Worm (Caenorhabditis elegans): ENCODE data around the gene mtss-1.

mtss-1 gene

DNA sequence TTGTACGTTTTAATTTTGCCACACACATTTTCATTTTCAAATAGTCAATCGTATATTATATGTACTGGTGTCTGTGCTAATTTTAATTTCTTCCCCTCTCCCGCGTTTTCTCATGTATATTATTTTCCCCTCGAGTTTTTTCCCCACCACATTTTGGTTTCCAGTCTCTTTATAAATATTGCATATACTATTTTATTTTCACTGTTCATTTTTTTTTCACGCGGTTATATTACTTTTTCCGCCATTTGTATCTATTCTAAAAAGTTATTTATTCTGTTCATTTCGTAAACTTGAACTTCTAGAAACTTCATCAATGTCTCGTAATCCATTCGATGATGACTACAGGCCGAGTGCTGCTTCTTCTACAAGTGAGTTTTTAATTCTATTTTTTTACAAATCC is 7.8 kb downstream of the mtss-1 start, which contains the start of gene snap-29:
TSS of gene snap-29 (plus strand) at position 301 of the 400 bp plus-strand sequence.
- TF ChIP-seq nhr-42 (GFP tag; IDR thresholded peaks at IDR 0.05) (no peak), Y5F2A.4 (GFP tag; optimal IDR thresholded peaks at IDR 0.05) (no peak), mdt-29 (GFP tag; IDR thresholded peaks at IDR 0.05) (no peak), ceh-20 (GFP tag; IDR thresholded peaks at IDR 0.05) (no peak), nhr-41 (GFP tag; IDR thresholded peaks at IDR 0.05) (no peak), lir-3 (tag; optimal IDR thresholded peaks at IDR 0.05) (no peak), hlh-11 (tag; optimal IDR thresholded peaks at IDR 0.05) (no peak), F26F4.8 (GFP tag; conservative IDR thresholded peaks at IDR 0.05) (no peak), mes-2 (tag; optimal IDR thresholded peaks at IDR 0.05; ENCODE audit: poor library complexity, severe bottlenecking) (no peak), snpc-1.2 (GFP tag; IDR thresholded peaks at IDR 0.05) (no peak), snpc-4 (tag; optimal IDR thresholded peaks at IDR 0.05) (no peak), spr-3 (GFP tag; optimal IDR thresholded peaks at IDR 0.05) (no peak), duxl-1 (tag; optimal IDR thresholded peaks at IDR 0.05; ENCODE audit: poor library complexity) (no peak), nhr-28 (tag; optimal IDR thresholded peaks at IDR 0.05) (no peak)

DNA sequence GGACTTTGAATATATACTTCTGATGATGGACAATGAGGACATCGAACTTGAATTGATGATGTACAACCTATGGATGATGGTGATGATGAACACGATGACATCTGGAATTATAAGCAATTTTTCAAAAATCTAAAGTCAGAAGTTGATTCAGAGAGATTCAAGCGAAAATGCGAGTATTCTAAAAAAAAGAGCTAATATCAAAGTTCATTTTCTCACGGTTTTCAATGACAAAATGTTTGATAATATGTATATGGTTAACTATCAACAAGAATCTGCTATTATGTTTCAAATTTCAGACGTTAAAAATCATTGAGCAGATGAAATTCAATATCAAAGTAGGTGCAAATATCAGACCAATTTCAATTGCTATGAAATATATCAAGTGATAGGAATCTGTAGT is 11.8 kb downstream of the mtss-1 start, which contains the start of gene K02D10.4:
TSS of gene K02D10.4 (minus strand) at position 101 of the 400 bp plus-strand sequence.
- TF ChIP-seq aha-1 (tag) = peak; percentile 66
- TF ChIP-seq lsy-2 (tag; optimal IDR thresholded peaks at IDR 0.05) = no peak

DNA sequence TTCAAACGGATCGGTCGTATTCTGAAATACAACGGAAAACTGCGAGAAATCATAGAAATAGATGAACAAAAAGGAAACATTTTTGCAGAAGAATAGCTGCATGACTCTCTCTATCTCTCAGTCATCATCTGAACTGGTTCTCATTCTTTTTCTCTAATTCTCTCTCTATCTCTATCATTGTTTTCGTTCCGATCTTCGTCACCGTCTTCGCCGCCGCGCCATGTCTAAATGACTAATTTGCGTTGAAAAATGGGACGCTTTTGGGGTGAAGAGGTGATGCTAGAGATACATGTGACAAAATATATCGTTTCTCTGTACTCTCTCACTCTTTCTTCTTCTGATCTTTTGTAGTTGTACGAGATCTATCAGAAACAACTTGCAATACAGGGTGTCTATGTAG is 12.4 kb downstream of the mtss-1 start:
- peak; percentile 74 for TF ChIP-seq mxl-3 (GFP tag; optimal IDR thresholded peaks at IDR 0.05)
- peak; percentile 84 for TF ChIP-seq hlh-30 (tag; optimal IDR thresholded peaks at IDR 0.05; ENCODE audit: insufficient read depth)
- TF ChIP-seq ceh-44 (GFP tag; IDR thresholded peaks at IDR 0.05) = no peak
- peak; percentile 49 to 89 for TF ChIP-seq mdl-1 (tag; optimal IDR thresholded peaks at IDR 0.05)
- TF ChIP-seq skn-1 (tag; optimal IDR thresholded peaks at IDR 0.05) = no peak
- TF ChIP-seq nhr-28 (tag; optimal IDR thresholded peaks at IDR 0.05) = peak; percentile 81
- peak; percentile 50 for TF ChIP-seq mep-1 (tag; optimal IDR thresholded peaks at IDR 0.05)
- TF ChIP-seq lim-7 (GFP tag; IDR thresholded peaks at IDR 0.05) = no peak
- peak in 1 of 2 experiments; percentile 99 for TF ChIP-seq unc-62 (GFP tag; optimal IDR thresholded peaks at IDR 0.05 in 1 of 2)
- TF ChIP-seq unc-62 (tag; optimal IDR thresholded peaks at IDR 0.05) = no peak
- no peak for TF ChIP-seq cey-2 (tag; optimal IDR thresholded peaks at IDR 0.05; ENCODE audit: borderline replicate concordance, insufficient read depth)
- no peak for TF ChIP-seq daf-19 (GFP tag; conservative IDR thresholded peaks at IDR 0.05)
- 0 out of 2 replicates have a peak, but pooled peaks have one; percentile 8 for TF ChIP-seq ceh-20 (GFP tag; IDR thresholded peaks at IDR 0.05)
- TF ChIP-seq ztf-7 (tag; optimal IDR thresholded peaks at IDR 0.05) = no peak
- peak; percentile 18 for TF ChIP-seq aha-1 (tag)
- no peak for TF ChIP-seq lin-13 (GFP tag; optimal IDR thresholded peaks at IDR 0.05)
- peak; percentile 9 for TF ChIP-seq mes-2 (tag; optimal IDR thresholded peaks at IDR 0.05; ENCODE audit: poor library complexity, severe bottlenecking)
- TF ChIP-seq dve-1 (tag; optimal IDR thresholded peaks at IDR 0.05; ENCODE audit: insufficient read depth) = peak; percentile 33
- no peak for TF ChIP-seq snpc-4 (tag; optimal IDR thresholded peaks at IDR 0.05)
- TF ChIP-seq lin-38 (GFP tag; IDR thresholded peaks at IDR 0.05) = no peak
- peak; percentile 89 for TF ChIP-seq hlh-11 (tag; optimal IDR thresholded peaks at IDR 0.05)
- peak; percentile 45; the same call in 1 of the 2 replicates for TF ChIP-seq dmd-6 (GFP tag; IDR thresholded peaks at IDR 0.05)
- TF ChIP-seq ceh-82 (tag; optimal IDR thresholded peaks at IDR 0.05) = no peak
- TF ChIP-seq nhr-48 (tag; optimal IDR thresholded peaks at IDR 0.05) = peak; percentile 52
- TF ChIP-seq dmd-9 (GFP tag; IDR thresholded peaks at IDR 0.05) = no peak
- TF ChIP-seq nhr-11 (tag; optimal IDR thresholded peaks at IDR 0.05) = peak; percentile 48
- no peak for TF ChIP-seq ceh-28 (tag; optimal IDR thresholded peaks at IDR 0.05)
- peak in 1 of 2 experiments; percentile 43 for TF ChIP-seq lsy-2 (tag; optimal IDR thresholded peaks at IDR 0.05)
- TF ChIP-seq zip-11 (GFP tag; IDR thresholded peaks at IDR 0.05) = no peak
